Fruit fly (Drosophila melanogaster) whole organism, embryonic: ENCODE data around the gene CG4291.

Source experiments
- ATbp ChIP-seq: fragments of 200-800 bp; sonication (Bioruptor generic); optimal IDR thresholded peaks from 2 replicates; lab custom pipeline; 2017; ENCODE audit warnings: missing biosample characterization, mild to moderate bottlenecking, missing genetic modification characterization, missing genetic modification reagents
- Atf6 ChIP-seq: fragments of 200-800 bp; sonication (Bioruptor generic); IDR thresholded peaks from 2 replicates; pipeline ENCODE4 v1.3.6; 2022; ENCODE audit warnings: missing biosample characterization, missing genetic modification characterization
- Bdp1 ChIP-seq: fragments of 200-800 bp; sonication (Bioruptor generic); optimal IDR thresholded peaks from 3 replicates; lab custom pipeline; 2016; ENCODE audit warnings: missing biosample characterization, missing genetic modification characterization
- CG11247 ChIP-seq: fragments of 200-800 bp; sonication (Bioruptor generic); IDR thresholded peaks from 2 replicates; pipeline ENCODE4 v1.3.6; 2022; ENCODE audit warnings: missing biosample characterization, missing genetic modification characterization
- CG13287 ChIP-seq: fragments of 200-800 bp; sonication (Bioruptor generic); IDR thresholded peaks from 2 replicates; pipeline ENCODE4 v1.3.6; 2022; ENCODE audit warnings: missing biosample characterization, missing genetic modification characterization; ENCODE audit not compliant: partially characterized antibody
- CG15011 ChIP-seq: fragments of 200-800 bp; sonication (Bioruptor generic); optimal IDR thresholded peaks from 3 replicates; lab custom pipeline; 2018; ENCODE audit warnings: missing biosample characterization, mild to moderate bottlenecking, missing genetic modification characterization
- CG16863 ChIP-seq: fragments of 200-800 bp; sonication (Bioruptor generic); optimal IDR thresholded peaks from 3 replicates; lab custom pipeline; 2016; ENCODE audit warnings: missing biosample characterization, missing genetic modification characterization
- CG2120 ChIP-seq: fragments of 200-800 bp; sonication (Bioruptor generic); optimal IDR thresholded peaks from 3 replicates; lab custom pipeline; 2016; ENCODE audit warnings: missing biosample characterization, missing genetic modification characterization
- CG2202 ChIP-seq: fragments of 200-800 bp; sonication (Bioruptor generic); optimal IDR thresholded peaks from 2 replicates; lab custom pipeline; 2018; ENCODE audit warnings: missing biosample characterization, mild to moderate bottlenecking, missing genetic modification characterization
- CG30020 ChIP-seq: fragments of 200-800 bp; optimal IDR thresholded peaks from 2 replicates; lab custom pipeline; 2019; ENCODE audit warnings: missing biosample characterization, mild to moderate bottlenecking, missing genetic modification characterization, moderate library complexity
- CG34224 ChIP-seq: fragments of 200-800 bp; sonication (Bioruptor generic); IDR thresholded peaks from 3 replicates; pipeline ENCODE4 v1.3.6; 2022; ENCODE audit warnings: missing biosample characterization, missing genetic modification characterization; ENCODE audit not compliant: partially characterized antibody
- CG3995 ChIP-seq: fragments of 200-800 bp; sonication (Bioruptor generic); optimal IDR thresholded peaks from 3 replicates; lab custom pipeline; 2016; ENCODE audit warnings: missing biosample characterization, missing genetic modification characterization
- CG4404 ChIP-seq: fragments of 200-800 bp; sonication (Bioruptor generic); IDR thresholded peaks from 2 replicates; pipeline ENCODE4 v1.3.6; 2022; ENCODE audit warnings: missing biosample characterization, missing genetic modification characterization
- CG4617 ChIP-seq: fragments of 200-800 bp; sonication (Bioruptor generic); optimal IDR thresholded peaks from 3 replicates; lab custom pipeline; 2016; ENCODE audit warnings: missing biosample characterization, missing genetic modification characterization, borderline replicate concordance
- CG7357 ChIP-seq: fragments of 200-800 bp; sonication (Bioruptor generic); IDR thresholded peaks from 3 replicates; pipeline ENCODE4 v1.3.6; 2022; ENCODE audit warnings: missing biosample characterization, missing genetic modification characterization
- CG7556 ChIP-seq: fragments of 200-800 bp; sonication (Bioruptor generic); optimal IDR thresholded peaks from 2 replicates; lab custom pipeline; 2017; ENCODE audit warnings: missing biosample characterization, mild to moderate bottlenecking, missing genetic modification characterization
- CG7745 ChIP-seq: fragments of 200-800 bp; sonication (Bioruptor generic); optimal IDR thresholded peaks from 2 replicates; lab custom pipeline; 2018; ENCODE audit warnings: missing biosample characterization, mild to moderate bottlenecking, missing genetic modification characterization, moderate library complexity
- CG7963 ChIP-seq: fragments of 200-800 bp; sonication (Bioruptor generic); IDR thresholded peaks from 3 replicates; pipeline ENCODE4 v1.3.6; 2022; ENCODE audit warnings: missing biosample characterization, missing genetic modification characterization; ENCODE audit not compliant: partially characterized antibody
- CG7987 ChIP-seq: fragments of 200-800 bp; sonication (Bioruptor generic); optimal IDR thresholded peaks from 2 replicates; lab custom pipeline; 2018; ENCODE audit warnings: missing biosample characterization, mild to moderate bottlenecking, missing genetic modification characterization, moderate library complexity
- CG8089 ChIP-seq: fragments of 200-800 bp; sonication (Bioruptor generic); optimal IDR thresholded peaks from 3 replicates; lab custom pipeline; 2016; ENCODE audit warnings: missing biosample characterization, missing genetic modification characterization
- CG9437 ChIP-seq: fragments of 200-800 bp; sonication (Bioruptor generic); optimal IDR thresholded peaks from 2 replicates; lab custom pipeline; 2018; ENCODE audit warnings: missing biosample characterization, mild to moderate bottlenecking, missing genetic modification characterization
- Camta ChIP-seq: fragments of 200-800 bp; sonication (Bioruptor generic); optimal IDR thresholded peaks from 2 replicates; lab custom pipeline; 2016; ENCODE audit warnings: missing biosample characterization, missing genetic modification characterization
- Fer3 ChIP-seq: fragments of 200-800 bp; sonication (Bioruptor generic); optimal IDR thresholded peaks from 2 replicates; lab custom pipeline; 2018; ENCODE audit warnings: missing biosample characterization, mild to moderate bottlenecking, missing genetic modification characterization, moderate library complexity
- HHEX ChIP-seq: fragments of 200-800 bp; sonication (Bioruptor generic); optimal IDR thresholded peaks from 3 replicates; lab custom pipeline; 2017; ENCODE audit warnings: missing biosample characterization, mild to moderate bottlenecking, missing genetic modification characterization, missing genetic modification reagents
- HLH3B ChIP-seq: fragments of 200-800 bp; sonication (Bioruptor generic); IDR thresholded peaks from 2 replicates; pipeline ENCODE4 v1.3.6; 2022; ENCODE audit warnings: missing biosample characterization, missing genetic modification characterization
- Hr3 ChIP-seq: fragments of 200-800 bp; sonication (Bioruptor generic); optimal IDR thresholded peaks from 3 replicates; lab custom pipeline; 2016; ENCODE audit warnings: missing biosample characterization, missing genetic modification characterization
- Sin3A ChIP-seq: fragments of >200 bp; optimal IDR thresholded peaks from 2 replicates; lab custom pipeline; 2018
- al ChIP-seq: fragments of 200-800 bp; sonication (Bioruptor generic); IDR thresholded peaks from 2 replicates; pipeline ENCODE4 v1.3.6; 2022; ENCODE audit warnings: missing biosample characterization, missing genetic modification characterization
- caup ChIP-seq: fragments of 200-800 bp; sonication (Bioruptor generic); optimal IDR thresholded peaks from 3 replicates; lab custom pipeline; 2017; ENCODE audit warnings: missing biosample characterization, mild to moderate bottlenecking, missing genetic modification characterization, moderate library complexity; ENCODE audit not compliant: severe bottlenecking
- crol ChIP-seq: fragments of 200-800 bp; sonication (Bioruptor generic); IDR thresholded peaks from 2 replicates; pipeline ENCODE4 v1.3.6; 2022; ENCODE audit warnings: missing biosample characterization, missing genetic modification characterization
- dan ChIP-seq: fragments of 200-800 bp; sonication (Bioruptor generic); IDR thresholded peaks from 2 replicates; pipeline ENCODE4 v1.3.6; 2022; ENCODE audit warnings: missing biosample characterization, missing genetic modification characterization
- dati ChIP-seq: fragments of 200-800 bp; sonication (Bioruptor generic); IDR thresholded peaks from 2 replicates; pipeline ENCODE4 v1.3.6; 2022; ENCODE audit warnings: missing biosample characterization, missing genetic modification characterization
- dmrt11E ChIP-seq: fragments of 200-800 bp; sonication (Bioruptor generic); optimal IDR thresholded peaks from 3 replicates; lab custom pipeline; 2018; ENCODE audit warnings: missing biosample characterization, mild to moderate bottlenecking, missing genetic modification characterization, moderate library complexity
- fd64A ChIP-seq: fragments of 200-800 bp; sonication (Bioruptor generic); optimal IDR thresholded peaks from 3 replicates; lab custom pipeline; 2018; ENCODE audit warnings: missing biosample characterization, mild to moderate bottlenecking, missing genetic modification characterization
- gcm2 ChIP-seq: fragments of 200-800 bp; sonication (Bioruptor generic); optimal IDR thresholded peaks from 2 replicates; lab custom pipeline; 2016; ENCODE audit warnings: missing biosample characterization, missing genetic modification characterization
- gsb ChIP-seq: fragments of 200-800 bp; sonication (Bioruptor generic); IDR thresholded peaks from 2 replicates; pipeline ENCODE4 v1.3.6; 2022; ENCODE audit warnings: missing biosample characterization, missing genetic modification characterization
- hb ChIP-seq: fragments of 200-800 bp; sonication (Bioruptor generic); IDR thresholded peaks from 3 replicates; pipeline ENCODE4 v1.3.6; 2022; ENCODE audit warnings: missing biosample characterization, missing genetic modification characterization; ENCODE audit not compliant: partially characterized antibody
- jigr1 ChIP-seq: fragments of 200-800 bp; sonication (Bioruptor generic); IDR thresholded peaks from 3 replicates; pipeline ENCODE4 v1.3.6; 2022; ENCODE audit warnings: missing biosample characterization, missing genetic modification characterization
- lab ChIP-seq: fragments of 200-800 bp; sonication (Bioruptor generic); optimal IDR thresholded peaks from 3 replicates; lab custom pipeline; 2017; ENCODE audit warnings: missing biosample characterization, missing genetic modification characterization, mild to moderate bottlenecking, moderate library complexity, missing genetic modification reagents
- nmo ChIP-seq: fragments of 200-800 bp; sonication (Bioruptor generic); optimal IDR thresholded peaks from 2 replicates; lab custom pipeline; 2018; ENCODE audit warnings: missing biosample characterization, mild to moderate bottlenecking, missing genetic modification characterization, moderate library complexity
- nom ChIP-seq: fragments of 200-800 bp; sonication (Bioruptor generic); optimal IDR thresholded peaks from 2 replicates; lab custom pipeline; 2017; ENCODE audit warnings: missing biosample characterization, missing genetic modification characterization, mild to moderate bottlenecking, moderate library complexity, missing genetic modification reagents
- pfk ChIP-seq: fragments of 200-800 bp; sonication (Bioruptor generic); optimal IDR thresholded peaks from 2 replicates; lab custom pipeline; 2018; ENCODE audit warnings: missing biosample characterization, mild to moderate bottlenecking, missing genetic modification characterization, moderate library complexity
- pum ChIP-seq: fragments of 200-800 bp; sonication (Bioruptor generic); optimal IDR thresholded peaks from 2 replicates; lab custom pipeline; 2016; ENCODE audit warnings: missing biosample characterization, missing genetic modification characterization
- sc ChIP-seq, 3 experiments: fragments of >200 bp in 2 of 3; fragments of 200-800 bp in 1 of 3; sonication (Bioruptor generic) in 1 of 3; optimal IDR thresholded peaks; 2 replicates in 2 of 3; 3 replicates in 1 of 3; lab custom pipeline; 2017; ENCODE audit warnings: mild to moderate bottlenecking in 1 of 3, missing biosample characterization in 1 of 3, missing genetic modification characterization in 1 of 3, missing genetic modification reagents in 1 of 3
- seq ChIP-seq: fragments of 200-800 bp; sonication (Bioruptor generic); IDR thresholded peaks from 2 replicates; pipeline ENCODE4 v1.3.6; 2022; ENCODE audit warnings: missing biosample characterization, missing genetic modification characterization
- vvl ChIP-seq: fragments of 200-800 bp; sonication (Bioruptor generic); IDR thresholded peaks from 2 replicates; pipeline ENCODE4 v1.3.6; 2022; ENCODE audit warnings: missing biosample characterization, missing genetic modification characterization
- zfh2 ChIP-seq: fragments of 200-800 bp; sonication (Bioruptor generic); optimal IDR thresholded peaks from 2 replicates; lab custom pipeline; 2016; ENCODE audit warnings: missing biosample characterization, missing genetic modification characterization

Gene CG4291

DNA sequence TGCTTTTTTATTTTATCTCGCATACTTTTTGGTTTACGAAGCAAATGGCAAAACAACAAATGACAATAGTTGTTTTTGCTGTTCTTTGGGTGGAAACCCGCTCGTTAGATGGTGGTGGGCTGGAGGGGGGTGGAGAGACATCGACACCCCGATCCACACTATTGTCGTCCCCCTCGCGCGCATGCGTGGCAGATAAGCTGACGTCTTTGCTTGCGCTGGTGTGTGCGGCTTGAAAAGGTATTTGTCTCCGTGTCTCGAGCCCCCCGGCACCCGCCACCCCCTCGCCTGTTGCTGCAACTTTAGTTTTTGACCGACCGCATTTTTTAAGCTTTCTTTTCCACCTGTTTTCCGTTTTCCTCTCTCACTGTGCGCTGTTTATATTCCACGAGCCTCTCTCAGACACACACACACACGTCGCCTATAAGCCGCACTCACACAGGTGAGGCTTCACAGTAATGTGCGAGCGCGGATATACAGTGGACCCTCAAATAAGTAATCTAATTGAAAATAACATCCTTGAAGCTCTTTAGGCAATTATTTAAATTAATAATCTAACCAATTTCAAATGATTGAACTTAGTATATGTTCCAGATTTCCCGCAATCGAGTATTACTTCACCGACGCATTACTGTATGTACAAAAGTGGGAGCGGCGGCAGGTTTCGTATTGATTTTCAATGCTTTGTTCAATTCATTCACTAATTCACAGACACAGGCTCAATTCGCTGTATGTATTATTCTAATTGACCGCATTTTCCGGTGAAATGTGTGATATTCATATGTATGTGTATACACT, 14.6 kb upstream of the CG4291 start (continued):
- peak; percentile 50 for TF ChIP-seq CG4617 (GFP tag; lab: Kevin White, UChicago)
- peak; percentile 90 for TF ChIP-seq Camta
- peak; percentile 60 for TF ChIP-seq CG30020
- peak; percentile 96 for TF ChIP-seq HLH3B (GFP tag; lab: Robert Waterston, UW)
- TF ChIP-seq Fer3 (tag; lab: Kevin White, UChicago) = peak; percentile 95
- TF ChIP-seq dmrt11E (tag; lab: Kevin White, UChicago) = peak; percentile 87
- peak; percentile 68 for TF ChIP-seq Bdp1 (GFP tag; lab: Kevin White, UChicago)
- TF ChIP-seq jigr1 (GFP tag; lab: Robert Waterston, UW) = peak; percentile 88; the same call in 2 of the 3 replicates
- peak; percentile 71 for TF ChIP-seq CG8089
- TF ChIP-seq CG34224 (GFP tag; lab: Robert Waterston, UW) = no peak
- peak; percentile 81 for TF ChIP-seq CG15011 (GFP tag; lab: Kevin White, UChicago)
- peak; percentile 76 for TF ChIP-seq CG9437 (GFP tag; lab: Kevin White, UChicago)
- TF ChIP-seq lab (GFP tag; lab: Kevin White, UChicago) = peak; percentile 95
- peak; percentile 90 for TF ChIP-seq CG16863 (GFP tag; lab: Kevin White, UChicago)
- peak; percentile 79 for TF ChIP-seq gcm2 (GFP tag; lab: Kevin White, UChicago)
- peak; percentile 92 for TF ChIP-seq Atf6 (GFP tag; lab: Robert Waterston, UW)
- peak; percentile 71 for TF ChIP-seq fd64A (GFP tag; lab: Kevin White, UChicago)
- no peak for TF ChIP-seq sc (optimal IDR thresholded peaks at IDR 0.05; lab: Kevin White, UChicago)
- peak; percentile 75 for TF ChIP-seq sc (GFP tag; optimal IDR thresholded peaks at IDR 0.05; lab: Kevin White, UChicago)
- no peak for TF ChIP-seq hb (GFP tag; lab: Robert Waterston, UW)
- peak; percentile 96 for TF ChIP-seq CG2120 (GFP tag; lab: Kevin White, UChicago)
- TF ChIP-seq CG4404 (GFP tag; lab: Robert Waterston, UW) = peak; percentile 93
- TF ChIP-seq CG11247 (GFP tag; lab: Robert Waterston, UW) = peak; percentile 95
- TF ChIP-seq CG7745 = no peak
- TF ChIP-seq CG7963 (GFP tag; lab: Robert Waterston, UW) = no peak
- TF ChIP-seq Sin3A (lab: Kevin White, UChicago) = no peak
- TF ChIP-seq vvl (GFP tag; lab: Robert Waterston, UW) = peak; percentile 98
- TF ChIP-seq seq (GFP tag; lab: Robert Waterston, UW) = peak; percentile 95
- peak; percentile 84 for TF ChIP-seq HHEX (GFP tag; lab: Kevin White, UChicago)
- peak; percentile 66; the same call in 1 of the 2 replicates for TF ChIP-seq dan (GFP tag; lab: Robert Waterston, UW)
- TF ChIP-seq crol = peak; percentile 100
- TF ChIP-seq CG7987 (GFP tag; lab: Kevin White, UChicago) = peak; percentile 84
- peak; percentile 94 for TF ChIP-seq gsb
- TF ChIP-seq CG7556 (GFP tag; lab: Kevin White, UChicago) = peak; percentile 90
- peak; percentile 85 for TF ChIP-seq Hr3 (GFP tag; lab: Kevin White, UChicago)
- TF ChIP-seq ATbp = peak; percentile 90
- TF ChIP-seq CG2202 = peak; percentile 79
- peak; percentile 84 for TF ChIP-seq CG7357 (GFP tag; lab: Robert Waterston, UW)
- TF ChIP-seq pfk (GFP tag; lab: Kevin White, UChicago) = no peak
- peak; percentile 37 for TF ChIP-seq CG3995 (GFP tag; lab: Kevin White, UChicago)
- peak; percentile 92 for TF ChIP-seq al (GFP tag; lab: Robert Waterston, UW)
- TF ChIP-seq caup (GFP tag; lab: Kevin White, UChicago) = peak; percentile 93
- peak; percentile 87 for TF ChIP-seq pum (GFP tag; lab: Kevin White, UChicago)
- TF ChIP-seq nom (GFP tag; lab: Kevin White, UChicago) = peak; percentile 62
- TF ChIP-seq CG13287 = peak; percentile 12; the same call in 1 of the 2 replicates
- peak; percentile 88 for TF ChIP-seq zfh2
- peak; percentile 91 for TF ChIP-seq nmo (GFP tag; lab: Kevin White, UChicago)
- TF ChIP-seq dati = peak; percentile 80
